Fruit fly (Drosophila melanogaster): ENCODE measurements around the gene CG42718.

CG42718 gene

dm6 chr3L:16319399-16319906, 1.6 kb downstream of the CG42718 start, which contains the start of the genes CG13041 and CG13060:
Gene CG13041 (minus strand): TSS chr3L:16319526.
Gene CG13060 (plus strand): TSS chr3L:16319856.
- TF ChIP-seq CG8478 (optimal IDR thresholded peaks at IDR 0.05) (no peak), CTCF (optimal IDR thresholded peaks at IDR 0.05) (no peak)

dm6 chr3L:16317724-16318123, 3.3 kb downstream of the CG42718 start, which contains the start of gene Nplp3:
Gene Nplp3 (plus strand): TSS chr3L:16318024.
- TF ChIP-seq CG8478 (optimal IDR thresholded peaks at IDR 0.05) (no peak), CTCF (optimal IDR thresholded peaks at IDR 0.05) (no peak)

- TF ChIP-seq CTCF (optimal IDR thresholded peaks at IDR 0.05), result no peak
- TF ChIP-seq CG8478 (optimal IDR thresholded peaks at IDR 0.05), result no peak
Observed at dm6 chr3L:16313985-16314384, 7.1 kb downstream of the CG42718 start, which contains the start of gene CG13062. Gene CG13062 (plus strand): TSS chr3L:16314285.

- TF ChIP-seq CG8478 (optimal IDR thresholded peaks at IDR 0.05) (no peak), CTCF (optimal IDR thresholded peaks at IDR 0.05) (no peak)
Observed at dm6 chr3L:16309972-16310371, 11.1 kb downstream of the CG42718 start.

dm6 chr3L:16308380-16308779, 12.7 kb downstream of the CG42718 start, which contains the start of gene CG13042:
Gene CG13042 (minus strand): TSS chr3L:16308480.
- no peak for TF ChIP-seq CG8478 (optimal IDR thresholded peaks at IDR 0.05)
- no peak for TF ChIP-seq CTCF (optimal IDR thresholded peaks at IDR 0.05)

dm6 chr3L:16305820-16306650, 15.0 kb downstream of the CG42718 start, which contains the start of the genes CG13043 and CG13063:
Gene CG13043 (minus strand): TSS chr3L:16305870.
Gene CG13063 (plus strand): TSS chr3L:16306600.
- TF ChIP-seq CTCF (optimal IDR thresholded peaks at IDR 0.05), result no peak
- TF ChIP-seq CG8478 (optimal IDR thresholded peaks at IDR 0.05), result no peak

dm6 chr3L:16303982-16304381, 17.1 kb downstream of the CG42718 start, which contains the start of gene CG43249:
Gene CG43249 (plus strand): TSS chr3L:16304282.
- TF ChIP-seq CTCF (optimal IDR thresholded peaks at IDR 0.05), result no peak
- no peak for TF ChIP-seq CG8478 (optimal IDR thresholded peaks at IDR 0.05)

dm6 chr3L:16303078-16303477, 18.0 kb downstream of the CG42718 start, which contains the start of gene CG13044:
Gene CG13044 (minus strand): TSS chr3L:16303178.
- no peak for TF ChIP-seq CTCF (optimal IDR thresholded peaks at IDR 0.05)
- no peak for TF ChIP-seq CG8478 (optimal IDR thresholded peaks at IDR 0.05)

dm6 chr3L:16301153-16301552, 19.9 kb downstream of the CG42718 start, which contains the start of gene CG4982:
Gene CG4982 (plus strand): TSS chr3L:16301453.
- no peak for TF ChIP-seq CG8478 (optimal IDR thresholded peaks at IDR 0.05)
- no peak for TF ChIP-seq CTCF (optimal IDR thresholded peaks at IDR 0.05)

dm6 chr3L:16295447-16295846, 25.6 kb downstream of the CG42718 start, which contains the start of gene CG4962:
Gene CG4962 (minus strand): TSS chr3L:16295547.
- TF ChIP-seq CTCF (optimal IDR thresholded peaks at IDR 0.05), result no peak
- no peak for TF ChIP-seq CG8478 (optimal IDR thresholded peaks at IDR 0.05)

- TF ChIP-seq CG8478 (optimal IDR thresholded peaks at IDR 0.05) (no peak), CTCF (optimal IDR thresholded peaks at IDR 0.05) (no peak)
Observed at dm6 chr3L:16291678-16292077, 29.4 kb downstream of the CG42718 start.

- TF ChIP-seq CG8478 (optimal IDR thresholded peaks at IDR 0.05), result no peak
- TF ChIP-seq CTCF (optimal IDR thresholded peaks at IDR 0.05), result no peak
Observed at dm6 chr3L:16290850-16291249, 30.2 kb downstream of the CG42718 start, which contains the start of gene CG13045. Gene CG13045 (minus strand): TSS chr3L:16290950.

- TF ChIP-seq CG8478 (optimal IDR thresholded peaks at IDR 0.05) (no peak), CTCF (optimal IDR thresholded peaks at IDR 0.05) (no peak)
Observed at dm6 chr3L:16289067-16289466, 32.0 kb downstream of the CG42718 start.

- TF ChIP-seq CTCF (optimal IDR thresholded peaks at IDR 0.05), result no peak
- TF ChIP-seq CG8478 (optimal IDR thresholded peaks at IDR 0.05), result no peak
Observed at dm6 chr3L:16288322-16288721, 32.8 kb downstream of the CG42718 start, which contains the start of gene CG13046. Gene CG13046 (minus strand): TSS chr3L:16288422.

- no peak for TF ChIP-seq CTCF (optimal IDR thresholded peaks at IDR 0.05)
- no peak for TF ChIP-seq CG8478 (optimal IDR thresholded peaks at IDR 0.05)
Observed at dm6 chr3L:16286258-16286657, 34.8 kb downstream of the CG42718 start.
